Fruit fly (Drosophila melanogaster): ENCODE data around the gene CG13293.

- no peak for TF ChIP-seq CG8478 (optimal IDR thresholded peaks at IDR 0.05)
- TF ChIP-seq CTCF (optimal IDR thresholded peaks at IDR 0.05): no peak
These were observed 48.3 kb downstream of the CG13293 start, which contains the start of gene Lcp65Ag3 for dm6 chr3L:6130944-6131343.

Measured in S2 (cell line).